Worm (Caenorhabditis elegans) whole organism, young adult: Measurements from ENCODE around the gene T23B5.6.

ENCODE experiments used
- B0019.2 ChIP-seq: fragments of 200-800 bp; sonication (Bioruptor generic); conservative IDR thresholded peaks from 2 replicates; pipeline ENCODE4 v1.3.6; 2022; ENCODE audit warnings: missing genetic modification reagents, missing genetic modification characterization, missing compliant biosample characterization
- F49E8.2 ChIP-seq: sonication (generic microtip); optimal IDR thresholded peaks from 3 replicates; lab custom pipeline; 2017; ENCODE audit warnings: missing genetic modification characterization, mild to moderate bottlenecking, missing compliant biosample characterization, antibody characterized with exemption, moderate library complexity; ENCODE audit not compliant: insufficient read depth
- F55B11.4 ChIP-seq: sonication (generic microtip); optimal IDR thresholded peaks from 2 replicates; lab custom pipeline; 2016; ENCODE audit warnings: missing compliant biosample characterization, missing genetic modification characterization, borderline replicate concordance; ENCODE audit not compliant: insufficient read depth
- F57C9.4 ChIP-seq: sonication (generic microtip); optimal IDR thresholded peaks from 2 replicates; lab custom pipeline; 2017; ENCODE audit warnings: mild to moderate bottlenecking, missing genetic modification characterization, missing compliant biosample characterization
- T07F8.4 ChIP-seq: sonication (generic microtip); optimal IDR thresholded peaks from 2 replicates; lab custom pipeline; 2016; ENCODE audit warnings: mild to moderate bottlenecking, missing genetic modification characterization, moderate library complexity, missing compliant biosample characterization
- Y56A3A.18 ChIP-seq: fragments of 200-800 bp; sonication (Bioruptor generic); IDR thresholded peaks from 2 replicates; pipeline ENCODE4 v1.3.6; 2022; ENCODE audit warnings: missing genetic modification reagents, missing genetic modification characterization, missing compliant biosample characterization
- ZK185.1 ChIP-seq: sonication (generic microtip); optimal IDR thresholded peaks from 2 replicates; lab custom pipeline; 2016; ENCODE audit warnings: mild to moderate bottlenecking, missing genetic modification characterization, missing compliant biosample characterization; ENCODE audit not compliant: poor library complexity, severe bottlenecking
- aptf-2 ChIP-seq: fragments of 200-800 bp; sonication (Bioruptor generic); conservative IDR thresholded peaks from 2 replicates; pipeline ENCODE4 v1.3.6; 2022; ENCODE audit warnings: missing genetic modification reagents, missing genetic modification characterization, missing compliant biosample characterization
- athp-1 ChIP-seq: sonication (generic microtip); optimal IDR thresholded peaks from 2 replicates; lab custom pipeline; 2017; ENCODE audit warnings: mild to moderate bottlenecking, missing genetic modification characterization, missing compliant biosample characterization
- attf-5 ChIP-seq: fragments of 200-800 bp; sonication (Bioruptor generic); optimal IDR thresholded peaks from 2 replicates; lab custom pipeline; 2018; ENCODE audit warnings: mild to moderate bottlenecking, missing genetic modification characterization, missing compliant biosample characterization
- bed-2 ChIP-seq: fragments of 200-800 bp; sonication (Bioruptor generic); IDR thresholded peaks from 2 replicates; pipeline ENCODE4 v1.3.6; 2022; ENCODE audit warnings: missing genetic modification reagents, missing genetic modification characterization, missing compliant biosample characterization
- cebp-1 ChIP-seq, 2 experiments: fragments of 200-800 bp in 1 of 2; sonication (Bioruptor generic) in 1 of 2; sonication (generic microtip) in 1 of 2; IDR thresholded peaks in 1 of 2; optimal IDR thresholded peaks in 1 of 2; 2 replicates each; pipeline versions ENCODE4 v1.3.6 to Lab custom; 2017 to 2022; ENCODE audit warnings: missing compliant biosample characterization in 2 of 2, missing genetic modification characterization in 2 of 2, mild to moderate bottlenecking in 1 of 2, missing genetic modification reagents in 1 of 2, moderate library complexity in 1 of 2
- ceh-100 ChIP-seq: fragments of 200-800 bp; sonication (Bioruptor generic); IDR thresholded peaks from 2 replicates; pipeline ENCODE4 v1.3.6; 2022; ENCODE audit warnings: missing genetic modification reagents, missing genetic modification characterization, missing compliant biosample characterization
- ceh-58 ChIP-seq: fragments of 200-800 bp; sonication (Bioruptor generic); IDR thresholded peaks from 2 replicates; pipeline ENCODE4 v1.3.6; 2022; ENCODE audit warnings: missing genetic modification characterization, missing compliant biosample characterization
- ceh-79 ChIP-seq: sonication (generic microtip); optimal IDR thresholded peaks from 2 replicates; lab custom pipeline; 2017; ENCODE audit warnings: mild to moderate bottlenecking, missing genetic modification characterization, missing compliant biosample characterization
- efl-1 ChIP-seq: fragments of 150-350 bp; optimal IDR thresholded peaks from 2 replicates; lab custom pipeline; 2014; ENCODE audit warnings: missing biosample characterization, missing genetic modification reagents, missing genetic modification characterization
- egrh-3 ChIP-seq: fragments of 200-800 bp; sonication (Bioruptor generic); IDR thresholded peaks from 2 replicates; pipeline ENCODE4 v1.3.6; 2022; ENCODE audit warnings: missing genetic modification reagents, missing genetic modification characterization, missing compliant biosample characterization
- ets-4 ChIP-seq: fragments of 200-800 bp; sonication (Bioruptor generic); optimal IDR thresholded peaks from 2 replicates; lab custom pipeline; 2018; ENCODE audit warnings: mild to moderate bottlenecking, missing genetic modification characterization, missing compliant biosample characterization
- fkh-3 ChIP-seq: sonication (generic microtip); optimal IDR thresholded peaks from 2 replicates; lab custom pipeline; 2016; ENCODE audit warnings: mild to moderate bottlenecking, missing genetic modification characterization, missing compliant biosample characterization
- gei-17 ChIP-seq: fragments of 200-800 bp; sonication (Bioruptor generic); optimal IDR thresholded peaks from 2 replicates; lab custom pipeline; 2018; ENCODE audit warnings: mild to moderate bottlenecking, missing genetic modification characterization, missing compliant biosample characterization
- hlh-12 ChIP-seq: sonication (generic microtip); optimal IDR thresholded peaks from 2 replicates; lab custom pipeline; 2016; ENCODE audit warnings: missing genetic modification characterization, missing compliant biosample characterization
- hmg-1.2 ChIP-seq: fragments of 200-800 bp; sonication (Bioruptor generic); IDR thresholded peaks from 2 replicates; pipeline ENCODE4 v1.3.6; 2022; ENCODE audit warnings: missing genetic modification reagents, missing genetic modification characterization, missing compliant biosample characterization
- hmg-20 ChIP-seq: fragments of 200-800 bp; sonication (Bioruptor generic); IDR thresholded peaks from 2 replicates; pipeline ENCODE4 v1.3.6; 2022; ENCODE audit warnings: missing genetic modification reagents, missing genetic modification characterization, missing compliant biosample characterization
- lin-26 ChIP-seq: fragments of 200-800 bp; sonication (Bioruptor generic); IDR thresholded peaks from 2 replicates; pipeline ENCODE4 v1.3.6; 2022; ENCODE audit warnings: missing genetic modification reagents, missing genetic modification characterization, missing compliant biosample characterization
- lin-40 ChIP-seq: sonication (generic microtip); optimal IDR thresholded peaks from 2 replicates; lab custom pipeline; 2016; ENCODE audit warnings: missing genetic modification characterization, mild to moderate bottlenecking, missing compliant biosample characterization, missing genotype, missing genetic modification reagents
- lin-54 ChIP-seq: fragments of 200-800 bp; sonication (Bioruptor generic); optimal IDR thresholded peaks from 2 replicates; lab custom pipeline; 2018; ENCODE audit warnings: mild to moderate bottlenecking, missing genetic modification characterization, missing compliant biosample characterization
- lir-1 ChIP-seq: fragments of 200-800 bp; sonication (Bioruptor generic); conservative IDR thresholded peaks from 2 replicates; pipeline ENCODE4 v1.3.6; 2022; ENCODE audit warnings: missing genetic modification reagents, missing genetic modification characterization, missing compliant biosample characterization
- madf-6 ChIP-seq: fragments of 200-800 bp; sonication (Bioruptor generic); IDR thresholded peaks from 2 replicates; pipeline ENCODE4 v1.3.6; 2022; ENCODE audit warnings: missing genetic modification reagents, missing genetic modification characterization, missing compliant biosample characterization
- nfya-1 ChIP-seq: sonication (generic microtip); optimal IDR thresholded peaks from 2 replicates; lab custom pipeline; 2017; ENCODE audit warnings: antibody characterized with exemption, missing compliant biosample characterization, missing genetic modification characterization, borderline replicate concordance; ENCODE audit not compliant: insufficient read depth
- nhr-120 ChIP-seq: fragments of 200-800 bp; sonication (Bioruptor generic); IDR thresholded peaks from 2 replicates; pipeline ENCODE4 v1.3.6; 2022; ENCODE audit warnings: missing genetic modification characterization, missing compliant biosample characterization
- nhr-179 ChIP-seq: sonication (generic microtip); optimal IDR thresholded peaks from 2 replicates; lab custom pipeline; 2016; ENCODE audit warnings: mild to moderate bottlenecking, missing genetic modification characterization, missing compliant biosample characterization
- nhr-80 ChIP-seq: sonication (generic microtip); optimal IDR thresholded peaks from 2 replicates; lab custom pipeline; 2016; ENCODE audit warnings: missing genetic modification characterization, missing compliant biosample characterization
- nhr-90 ChIP-seq: sonication (generic microtip); optimal IDR thresholded peaks from 2 replicates; lab custom pipeline; 2016; ENCODE audit warnings: missing genotype, mild to moderate bottlenecking, missing genetic modification characterization, missing compliant biosample characterization
- somi-1 ChIP-seq: fragments of 200-800 bp; sonication (Bioruptor generic); optimal IDR thresholded peaks from 2 replicates; lab custom pipeline; 2018; ENCODE audit warnings: mild to moderate bottlenecking, missing genetic modification characterization, missing compliant biosample characterization
- unc-62 ChIP-seq: fragments of 150-350 bp; optimal IDR thresholded peaks from 2 replicates; lab custom pipeline; 2014; ENCODE audit warnings: missing biosample characterization, missing genetic modification reagents, missing genetic modification characterization
- zim-3 ChIP-seq: sonication (generic microtip); optimal IDR thresholded peaks from 2 replicates; lab custom pipeline; 2017; ENCODE audit warnings: mild to moderate bottlenecking, missing genetic modification characterization, moderate library complexity, missing compliant biosample characterization
- ztf-18 ChIP-seq: sonication (generic microtip); optimal IDR thresholded peaks from 2 replicates; lab custom pipeline; 2016; ENCODE audit warnings: missing genotype, mild to moderate bottlenecking, missing genetic modification characterization, missing compliant biosample characterization
- ztf-22 ChIP-seq: fragments of 200-800 bp; sonication (Bioruptor generic); optimal IDR thresholded peaks from 2 replicates; lab custom pipeline; 2018; ENCODE audit warnings: mild to moderate bottlenecking, missing genetic modification characterization, moderate library complexity, missing compliant biosample characterization
- ztf-26 ChIP-seq: sonication (generic microtip); optimal IDR thresholded peaks from 2 replicates; lab custom pipeline; 2017; ENCODE audit warnings: missing genetic modification characterization, missing compliant biosample characterization
- ztf-3 ChIP-seq: fragments of 200-800 bp; sonication (Bioruptor generic); optimal IDR thresholded peaks from 2 replicates; lab custom pipeline; 2018; ENCODE audit warnings: mild to moderate bottlenecking, missing genetic modification characterization, missing compliant biosample characterization

T23B5.6 gene

DNA sequence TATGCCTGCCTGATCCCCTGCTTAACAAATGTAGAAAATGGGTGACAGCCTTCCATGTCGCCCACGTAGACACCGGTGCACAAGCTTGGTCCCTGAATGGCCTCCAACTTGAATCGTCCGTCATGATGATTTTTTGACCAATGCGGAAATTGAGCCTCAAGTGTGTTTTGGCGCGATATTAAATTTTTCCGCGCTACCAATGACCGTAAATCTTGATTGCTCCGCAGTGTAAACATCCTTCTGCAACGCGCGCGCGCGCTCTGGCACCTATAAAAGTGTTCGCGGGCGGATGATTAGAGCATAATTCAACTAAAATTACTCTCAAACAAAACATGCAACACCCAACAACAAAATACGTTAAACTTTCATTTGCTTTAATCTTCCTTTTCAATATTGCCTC lies 42.6 kb upstream of the T23B5.6 start, which contains the start of gene idpp-7:
idpp-7 (plus strand) TSS at position 301 of the 400 bp plus-strand sequence.
- TF ChIP-seq madf-6, result peak; percentile 59
- no peak for TF ChIP-seq ztf-26 (tag; lab: Kevin White, UChicago)
- no peak for TF ChIP-seq nhr-179 (tag; lab: Kevin White, UChicago)
- TF ChIP-seq lir-1 (GFP tag; lab: Robert Waterston, UW), result no peak
- peak; percentile 7 for TF ChIP-seq efl-1
- TF ChIP-seq aptf-2, result no peak

ce11 chrIV:12717531-12717930 lies 40.5 kb upstream of the T23B5.6 start, which contains the start of gene C27D8.1:
C27D8.1 (plus strand) TSS chrIV:12717831.
- TF ChIP-seq hmg-20 (no peak), lin-40 (no peak), hlh-12 (tag; lab: Kevin White, UChicago) (no peak), ZK185.1 (tag; lab: Kevin White, UChicago) (no peak), ceh-58 (GFP tag; lab: Robert Waterston, UW) (no peak), F57C9.4 (tag; lab: Kevin White, UChicago) (no peak), zim-3 (tag; lab: Kevin White, UChicago) (no peak), fkh-3 (tag; lab: Kevin White, UChicago) (no peak), T07F8.4 (tag; lab: Kevin White, UChicago) (no peak), hmg-1.2 (no peak), lin-54 (no peak), nhr-80 (tag; lab: Kevin White, UChicago) (no peak), B0019.2 (GFP tag; lab: Robert Waterston, UW) (no peak), nfya-1 (tag; lab: Kevin White, UChicago) (no peak), lin-26 (GFP tag; lab: Robert Waterston, UW) (no peak), ztf-3 (no peak), ets-4 (GFP tag; lab: Kevin White, UChicago) (no peak), gei-17 (GFP tag; lab: Kevin White, UChicago) (no peak)

- TF ChIP-seq lin-40, result peak; percentile 59
- TF ChIP-seq hmg-1.2, result peak; percentile 82
- TF ChIP-seq bed-2, result no peak
- no peak for TF ChIP-seq cebp-1 (GFP tag; IDR thresholded peaks at IDR 0.05; lab: Robert Waterston, UW)
- peak; percentile 53 for TF ChIP-seq cebp-1 (tag; optimal IDR thresholded peaks at IDR 0.05; lab: Kevin White, UChicago)
- no peak for TF ChIP-seq nhr-120 (GFP tag; lab: Robert Waterston, UW)
- TF ChIP-seq ceh-79 (tag; lab: Kevin White, UChicago), result no peak
- TF ChIP-seq attf-5, result peak; percentile 18
- peak; percentile 75 for TF ChIP-seq nhr-80 (tag; lab: Kevin White, UChicago)
- TF ChIP-seq F55B11.4 (tag; lab: Kevin White, UChicago), result no peak
- no peak for TF ChIP-seq F49E8.2 (tag; lab: Kevin White, UChicago)
- TF ChIP-seq somi-1, result peak; percentile 34
- no peak for TF ChIP-seq ztf-18 (tag; lab: Kevin White, UChicago)
- no peak for TF ChIP-seq nfya-1 (tag; lab: Kevin White, UChicago)
- no peak for TF ChIP-seq ceh-100 (GFP tag; lab: Robert Waterston, UW)
- peak; percentile 76 for TF ChIP-seq ztf-26 (tag; lab: Kevin White, UChicago)
- TF ChIP-seq egrh-3, result no peak
- TF ChIP-seq ztf-22, result peak; percentile 61
- no peak for TF ChIP-seq unc-62 (GFP tag; lab: Kevin White, UChicago)
- TF ChIP-seq athp-1 (tag; lab: Kevin White, UChicago), result no peak
- TF ChIP-seq Y56A3A.18 (GFP tag; lab: Robert Waterston, UW), result no peak
- TF ChIP-seq nhr-90 (tag; lab: Kevin White, UChicago), result no peak
Observed at ce11 chrIV:12715947-12716382, 38.9 kb upstream of the T23B5.6 start.
